Fruit fly (Drosophila melanogaster): ENCODE data around the gene CG32107.

dm6 chr3L:12884680-12885079, 23.6 kb upstream of the CG32107 start, which contains the start of gene CG14120:
- TF ChIP-seq CG8478 (optimal IDR thresholded peaks at IDR 0.05) (no peak), CTCF (optimal IDR thresholded peaks at IDR 0.05) (no peak)

All from S2 (cell line).